Worm (Caenorhabditis elegans) whole organism, L2 larva: ENCODE data around the gene irld-18.

Source experiments
- C34F6.9 ChIP-seq: fragments of 150-350 bp; optimal IDR thresholded peaks from 2 replicates; lab custom pipeline; 2014; ENCODE audit warnings: missing biosample characterization, missing genetic modification characterization
- F13H6.1 ChIP-seq: sonication (generic microtip); optimal IDR thresholded peaks from 2 replicates; lab custom pipeline; 2016; ENCODE audit warnings: missing genetic modification characterization, missing compliant biosample characterization
- Y55F3AM.14 ChIP-seq: fragments of 200-800 bp; sonication (Bioruptor generic); optimal IDR thresholded peaks from 2 replicates; lab custom pipeline; 2018; ENCODE audit warnings: mild to moderate bottlenecking, missing genetic modification characterization, missing compliant biosample characterization
- ZK546.5 ChIP-seq: sonication (generic microtip); optimal IDR thresholded peaks from 2 replicates; lab custom pipeline; 2017; ENCODE audit warnings: missing biosample characterization, missing genetic modification characterization
- aly-2 ChIP-seq: fragments of 150-350 bp; optimal IDR thresholded peaks from 2 replicates; lab custom pipeline; 2014; ENCODE audit warnings: missing biosample characterization, missing genetic modification characterization
- ama-1 ChIP-seq: fragments of 150-350 bp; optimal IDR thresholded peaks from 2 replicates; lab custom pipeline; 2018; ENCODE audit warnings: inconsistent platforms
- blmp-1 ChIP-seq: sonication (generic microtip); optimal IDR thresholded peaks from 2 replicates; lab custom pipeline; 2017; ENCODE audit warnings: missing genetic modification characterization, mild to moderate bottlenecking, missing compliant biosample characterization, antibody characterized with exemption, moderate library complexity; ENCODE audit not compliant: insufficient read depth
- dmd-4 ChIP-seq: sonication (generic microtip); optimal IDR thresholded peaks from 2 replicates; lab custom pipeline; 2017; ENCODE audit warnings: missing biosample characterization, missing genetic modification characterization
- egl-27 ChIP-seq: sonication (generic microtip); optimal IDR thresholded peaks from 3 replicates; lab custom pipeline; 2017; ENCODE audit warnings: missing biosample characterization, missing genetic modification reagents, missing genetic modification characterization
- elt-3 ChIP-seq: sonication (generic microtip); optimal IDR thresholded peaks from 2 replicates; lab custom pipeline; 2017; ENCODE audit warnings: missing biosample characterization, missing genetic modification characterization
- fos-1 ChIP-seq: fragments of 150-350 bp; optimal IDR thresholded peaks from 2 replicates; lab custom pipeline; 2014; ENCODE audit warnings: missing biosample characterization, missing genetic modification characterization
- gmeb-1 ChIP-seq: fragments of 150-350 bp; optimal IDR thresholded peaks from 2 replicates; lab custom pipeline; 2014; ENCODE audit warnings: missing biosample characterization, missing genetic modification characterization
- lin-11 ChIP-seq: fragments of 150-350 bp; sonication (generic microtip); optimal IDR thresholded peaks from 2 replicates; lab custom pipeline; 2014; ENCODE audit warnings: missing biosample characterization, missing genetic modification characterization, inconsistent platforms, mixed read lengths
- lin-13 ChIP-seq: fragments of 150-350 bp; optimal IDR thresholded peaks from 2 replicates; lab custom pipeline; 2014; ENCODE audit warnings: missing biosample characterization, missing genetic modification reagents, missing genetic modification characterization
- lin-39 ChIP-seq: fragments of 150-350 bp; optimal IDR thresholded peaks from 2 replicates; lab custom pipeline; 2014; ENCODE audit warnings: missing biosample characterization, missing genetic modification reagents, missing genetic modification characterization
- lsy-2 ChIP-seq, 2 experiments: fragments of 150-350 bp in 1 of 2; sonication (generic microtip) in 1 of 2; optimal IDR thresholded peaks; 2 replicates each; lab custom pipeline; 2014 to 2017; ENCODE audit warnings: missing biosample characterization in 2 of 2, missing genetic modification characterization in 2 of 2
- mbf-1 ChIP-seq: sonication (generic microtip); optimal IDR thresholded peaks from 2 replicates; lab custom pipeline; 2017; ENCODE audit warnings: missing biosample characterization, missing genetic modification characterization
- mdl-1 ChIP-seq, 2 experiments: fragments of 150-350 bp in 1 of 2; sonication (generic microtip) in 1 of 2; optimal IDR thresholded peaks; 2 replicates each; lab custom pipeline; 2017; ENCODE audit warnings: missing biosample characterization in 2 of 2, missing genetic modification characterization in 2 of 2
- nhr-12 ChIP-seq: fragments of 150-350 bp; optimal IDR thresholded peaks from 2 replicates; lab custom pipeline; 2014; ENCODE audit warnings: missing biosample characterization, missing genetic modification characterization
- nhr-129 ChIP-seq: fragments of 150-350 bp; optimal IDR thresholded peaks from 2 replicates; lab custom pipeline; 2014; ENCODE audit warnings: missing biosample characterization, missing genetic modification characterization
- nhr-21 ChIP-seq: fragments of 150-350 bp; optimal IDR thresholded peaks from 2 replicates; lab custom pipeline; 2014; ENCODE audit warnings: missing biosample characterization, missing genetic modification characterization
- nhr-23 ChIP-seq: fragments of 150-350 bp; optimal IDR thresholded peaks from 2 replicates; lab custom pipeline; 2014; ENCODE audit warnings: missing biosample characterization, missing genetic modification reagents, missing genetic modification characterization
- nhr-237 ChIP-seq: fragments of 150-350 bp; optimal IDR thresholded peaks from 2 replicates; lab custom pipeline; 2014; ENCODE audit warnings: missing biosample characterization, missing genetic modification characterization
- nhr-6 ChIP-seq: fragments of 150-350 bp; optimal IDR thresholded peaks from 2 replicates; lab custom pipeline; 2014; ENCODE audit warnings: missing biosample characterization, missing genetic modification characterization
- nhr-77 ChIP-seq: fragments of 150-350 bp; optimal IDR thresholded peaks from 2 replicates; lab custom pipeline; 2014; ENCODE audit warnings: missing biosample characterization, missing genetic modification characterization
- peb-1 ChIP-seq: fragments of 150-350 bp; optimal IDR thresholded peaks from 2 replicates; lab custom pipeline; 2014; ENCODE audit warnings: missing biosample characterization, missing genetic modification characterization
- sma-3 ChIP-seq: sonication (generic microtip); optimal IDR thresholded peaks from 2 replicates; lab custom pipeline; 2016; ENCODE audit warnings: missing genetic modification reagents, missing genetic modification characterization, missing compliant biosample characterization
- sma-9 ChIP-seq, 2 experiments: fragments of 150-350 bp in 1 of 2; sonication (generic microtip) in 1 of 2; optimal IDR thresholded peaks; 2 replicates each; lab custom pipeline; 2014 to 2016; ENCODE audit warnings: missing genetic modification characterization in 2 of 2, mild to moderate bottlenecking in 1 of 2, missing biosample characterization in 1 of 2, missing compliant biosample characterization in 1 of 2, missing genetic modification reagents in 1 of 2, moderate library complexity in 1 of 2
- snpc-4 ChIP-seq: fragments of 150-350 bp; optimal IDR thresholded peaks from 2 replicates; lab custom pipeline; 2014; ENCODE audit warnings: missing biosample characterization, missing genetic modification characterization
- unc-55 ChIP-seq: fragments of 150-350 bp; sonication (generic microtip); optimal IDR thresholded peaks from 3 replicates; lab custom pipeline; 2014; ENCODE audit warnings: missing biosample characterization, missing genetic modification reagents, missing genetic modification characterization
- unc-62 ChIP-seq: fragments of 150-350 bp; optimal IDR thresholded peaks from 2 replicates; lab custom pipeline; 2014; ENCODE audit warnings: missing biosample characterization, missing genetic modification reagents, missing genetic modification characterization
- zag-1 ChIP-seq: fragments of 150-350 bp; optimal IDR thresholded peaks from 2 replicates; lab custom pipeline; 2014; ENCODE audit warnings: missing biosample characterization, missing genetic modification characterization
- ztf-1 ChIP-seq: fragments of 200-800 bp; sonication (Bioruptor generic); conservative IDR thresholded peaks from 2 replicates; pipeline ENCODE4 v1.3.6; 2022; ENCODE audit warnings: missing genetic modification characterization, missing compliant biosample characterization
- ztf-11 ChIP-seq: sonication (generic microtip); optimal IDR thresholded peaks from 2 replicates; lab custom pipeline; 2017; ENCODE audit warnings: missing biosample characterization, missing genetic modification characterization
- ztf-4 ChIP-seq: fragments of 150-350 bp; optimal IDR thresholded peaks from 2 replicates; lab custom pipeline; 2014; ENCODE audit warnings: missing biosample characterization, missing genetic modification characterization

The irld-18 gene

ce11 chrIV:14620543-14620942 is 39.7 kb upstream of the irld-18 start (continued):
- TF ChIP-seq ZK546.5 (tag; lab: Kevin White, UChicago): no peak
- no peak for TF ChIP-seq ama-1 (lab: Kevin White, UChicago)
- no peak for TF ChIP-seq nhr-77
- no peak for TF ChIP-seq ztf-1 (GFP tag; lab: Robert Waterston, UW)
- no peak for TF ChIP-seq peb-1 (tag; lab: Kevin White, UChicago)
- peak; percentile 46 for TF ChIP-seq unc-55 (GFP tag; lab: Kevin White, UChicago)
- TF ChIP-seq egl-27 (tag; lab: Kevin White, UChicago): no peak
- TF ChIP-seq unc-62 (GFP tag; lab: Kevin White, UChicago): no peak
- peak; percentile 28 for TF ChIP-seq nhr-6
- no peak for TF ChIP-seq lin-11 (tag; lab: Kevin White, UChicago)
- no peak for TF ChIP-seq blmp-1 (tag; lab: Kevin White, UChicago)
- peak; percentile 37 for TF ChIP-seq snpc-4
- TF ChIP-seq nhr-21 (tag; lab: Kevin White, UChicago): peak; percentile 53
- no peak for TF ChIP-seq mbf-1 (tag; lab: Kevin White, UChicago)
- no peak for TF ChIP-seq Y55F3AM.14 (GFP tag; lab: Kevin White, UChicago)
- TF ChIP-seq lin-39 (tag; lab: Kevin White, UChicago): no peak
- TF ChIP-seq elt-3: no peak
- TF ChIP-seq nhr-129 (tag; lab: Kevin White, UChicago): peak; percentile 99
- no peak for TF ChIP-seq nhr-237 (tag; lab: Kevin White, UChicago)
- peak; percentile 71 for TF ChIP-seq C34F6.9 (tag; lab: Kevin White, UChicago)
- no peak for TF ChIP-seq nhr-23 (tag; lab: Kevin White, UChicago)
- TF ChIP-seq, all 48 proteins: peak for 14

- peak; percentile 37 for TF ChIP-seq sma-9 (GFP tag; optimal IDR thresholded peaks at IDR 0.05; lab: Kevin White, UChicago)
- no peak for TF ChIP-seq sma-9 (tag; optimal IDR thresholded peaks at IDR 0.05; lab: Kevin White, UChicago)
- no peak for TF ChIP-seq lin-13
Observed at ce11 chrIV:14620042-14620441, 39.2 kb upstream of the irld-18 start.

ce11 chrIV:14618551-14618950 is 37.7 kb upstream of the irld-18 start:
- TF ChIP-seq ztf-4 (tag; lab: Kevin White, UChicago) (no peak), nhr-129 (tag; lab: Kevin White, UChicago) (peak; percentile 9)

- TF ChIP-seq sma-9 (GFP tag; optimal IDR thresholded peaks at IDR 0.05; lab: Kevin White, UChicago) (no peak), sma-9 (tag; optimal IDR thresholded peaks at IDR 0.05; lab: Kevin White, UChicago) (no peak), fos-1 (tag; lab: Kevin White, UChicago) (no peak), gmeb-1 (tag; lab: Kevin White, UChicago) (no peak), nhr-12 (tag; lab: Kevin White, UChicago) (no peak), nhr-77 (no peak), F13H6.1 (tag; lab: Kevin White, UChicago) (no peak), lin-39 (tag; lab: Kevin White, UChicago) (no peak), nhr-6 (no peak), ztf-11 (tag; lab: Kevin White, UChicago) (no peak), nhr-129 (tag; lab: Kevin White, UChicago) (no peak), dmd-4 (tag; lab: Kevin White, UChicago) (no peak), blmp-1 (tag; lab: Kevin White, UChicago) (no peak), sma-3 (GFP tag; lab: Kevin White, UChicago) (no peak), aly-2 (tag; lab: Kevin White, UChicago) (no peak), zag-1 (tag; lab: Kevin White, UChicago) (no peak), mdl-1 (tag; optimal IDR thresholded peaks at IDR 0.05; lab: Kevin White, UChicago) (no peak)
Observed at ce11 chrIV:14617985-14618384, 37.1 kb upstream of the irld-18 start.

DNA sequence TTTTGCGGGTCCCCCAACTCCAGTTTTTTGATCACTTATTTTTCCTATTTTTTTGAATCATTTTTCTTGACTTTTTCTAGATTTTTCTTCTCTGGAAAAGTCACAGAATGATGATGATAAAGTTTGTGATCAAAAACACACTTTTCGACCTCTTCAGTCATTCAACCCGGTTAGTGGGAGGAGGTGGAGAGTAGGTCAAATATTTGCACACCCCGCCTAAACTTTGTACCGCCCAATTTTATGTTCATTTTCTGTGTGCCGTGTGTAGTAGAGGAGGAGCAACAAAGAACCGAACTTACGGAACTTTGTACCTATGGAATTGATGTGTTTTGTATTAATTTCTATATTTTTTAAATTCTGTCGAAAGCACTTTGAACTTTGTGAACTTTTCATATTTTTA is 36.7 kb upstream of the irld-18 start:
- TF ChIP-seq sma-9 (GFP tag; optimal IDR thresholded peaks at IDR 0.05; lab: Kevin White, UChicago): peak; percentile 38
- no peak for TF ChIP-seq sma-9 (tag; optimal IDR thresholded peaks at IDR 0.05; lab: Kevin White, UChicago)
- TF ChIP-seq blmp-1 (tag; lab: Kevin White, UChicago): no peak
- no peak for TF ChIP-seq mbf-1 (tag; lab: Kevin White, UChicago)
- peak; percentile 44 for TF ChIP-seq F13H6.1 (tag; lab: Kevin White, UChicago)
- no peak for TF ChIP-seq Y55F3AM.14 (GFP tag; lab: Kevin White, UChicago)
- no peak for TF ChIP-seq lin-11 (tag; lab: Kevin White, UChicago)
- no peak for TF ChIP-seq ZK546.5 (tag; lab: Kevin White, UChicago)
- TF ChIP-seq nhr-129 (tag; lab: Kevin White, UChicago): peak; percentile 11
- TF ChIP-seq lsy-2 (tag; optimal IDR thresholded peaks at IDR 0.05; lab: Kevin White, UChicago): no peak
